Worm (Caenorhabditis elegans): Measurements from ENCODE around the gene C27H5.12.

Gene C27H5.12

DNA sequence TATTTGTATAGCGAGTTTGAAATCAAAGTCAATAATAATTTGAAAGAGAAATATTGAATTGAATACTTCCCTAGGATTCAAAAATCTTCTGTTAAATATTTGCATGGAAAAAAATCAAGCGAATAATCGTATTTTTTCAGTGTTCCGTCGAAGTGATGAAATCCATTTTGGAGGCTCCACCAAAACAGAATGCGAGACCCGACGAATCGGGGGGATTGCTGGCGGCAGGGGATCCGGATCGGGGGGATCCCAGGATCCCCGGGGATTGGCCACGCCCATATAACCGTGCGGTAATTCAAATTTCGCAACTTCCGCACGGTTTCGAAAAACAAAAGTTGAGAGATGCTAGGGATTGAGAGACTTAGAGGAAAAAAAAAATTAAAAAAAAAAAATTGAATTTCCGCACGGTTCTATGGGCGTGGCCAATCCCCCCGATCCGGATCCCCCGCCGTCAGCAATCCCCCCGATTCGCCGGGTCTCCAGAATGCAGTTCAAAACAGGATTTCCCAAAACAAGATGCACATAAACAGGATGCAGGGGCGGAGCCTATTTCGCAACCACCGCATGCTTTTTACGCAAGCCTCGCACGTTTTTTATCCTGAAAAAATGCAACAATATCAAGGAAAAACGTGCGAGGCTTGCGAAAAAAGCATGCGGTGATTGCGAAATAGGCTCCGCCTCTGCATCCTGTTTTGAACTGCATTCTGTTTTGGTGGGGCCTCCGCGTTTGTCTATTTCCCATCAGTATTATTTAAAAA is 38.6 kb downstream of the C27H5.12 start, which contains the start of gene F10E7.11 (continued):
- TF ChIP-seq lir-3 (tag; optimal IDR thresholded peaks at IDR 0.05), result no peak
- TF ChIP-seq ceh-20 (GFP tag; IDR thresholded peaks at IDR 0.05), result no peak
- peak in 1 of 2 experiments; percentile 57 for TF ChIP-seq lsy-2 (tag; optimal IDR thresholded peaks at IDR 0.05)
- peak; percentile 77 for TF ChIP-seq F37D6.2 (tag; optimal IDR thresholded peaks at IDR 0.05)
- TF ChIP-seq ces-1 (GFP tag; optimal IDR thresholded peaks at IDR 0.05), result no peak
- no peak for TF ChIP-seq nhr-111 (GFP tag; optimal IDR thresholded peaks at IDR 0.05)
- TF ChIP-seq unc-62 (GFP tag; optimal IDR thresholded peaks at IDR 0.05 in 1 of 2), result no peak
- no peak for TF ChIP-seq unc-62 (tag; optimal IDR thresholded peaks at IDR 0.05)
- no peak for TF ChIP-seq nhr-28 (tag; optimal IDR thresholded peaks at IDR 0.05)
- TF ChIP-seq zip-11 (GFP tag; IDR thresholded peaks at IDR 0.05), result no peak
- TF ChIP-seq hmg-1.1 (GFP tag; IDR thresholded peaks at IDR 0.05), result peak; percentile 76
- TF ChIP-seq spr-1 (tag; optimal IDR thresholded peaks at IDR 0.05), result no peak
- no peak for TF ChIP-seq mep-1 (tag; optimal IDR thresholded peaks at IDR 0.05)
- TF ChIP-seq hif-1 (tag; optimal IDR thresholded peaks at IDR 0.05), result no peak
- no peak for TF ChIP-seq daf-19 (GFP tag; conservative IDR thresholded peaks at IDR 0.05)
- no peak for TF ChIP-seq F10B5.3 (tag; optimal IDR thresholded peaks at IDR 0.05)
- TF ChIP-seq madf-5 (GFP tag; IDR thresholded peaks at IDR 0.05), result no peak
- no peak for TF ChIP-seq ceh-32 (tag; optimal IDR thresholded peaks at IDR 0.05; ENCODE audit: poor library complexity)
- 0 out of 2 replicates have a peak, but pooled peaks have one; percentile 23 for TF ChIP-seq dmd-8 (GFP tag; IDR thresholded peaks at IDR 0.05)

DNA sequence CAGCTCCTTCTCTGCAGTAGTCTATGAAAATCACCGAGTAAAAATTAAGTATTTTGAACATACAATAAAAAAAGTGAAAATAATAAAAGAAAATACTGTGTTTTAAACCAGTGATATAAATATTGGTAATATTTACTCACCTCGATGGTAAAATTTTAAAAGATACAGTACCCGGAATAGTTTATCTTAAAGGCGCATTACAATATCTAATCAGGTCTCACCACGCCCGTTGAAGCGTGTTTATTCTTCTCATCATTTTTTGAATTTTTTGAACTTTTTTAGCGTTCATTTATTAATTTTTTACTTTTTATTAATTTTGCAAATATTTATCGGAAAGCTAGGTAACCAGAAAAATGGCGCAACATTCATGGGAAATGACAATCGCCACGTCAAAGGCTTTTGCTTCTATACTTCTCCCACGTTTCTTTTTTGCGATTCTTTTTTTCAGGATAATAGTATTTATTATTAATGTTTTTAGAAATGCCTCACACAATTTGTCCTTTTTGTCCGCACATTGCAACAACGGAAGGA is 39.6 kb downstream of the C27H5.12 start, which contains the start of gene F10E7.2:
F10E7.2 (plus strand) TSS at position 481 of the 531 bp plus-strand sequence.
- no peak for TF ChIP-seq snpc-4 (tag; optimal IDR thresholded peaks at IDR 0.05)
- peak; percentile 32 for TF ChIP-seq unc-130 (GFP tag; optimal IDR thresholded peaks at IDR 0.05)

- TF ChIP-seq D1046.2 (GFP tag; IDR thresholded peaks at IDR 0.05) (no peak), aha-1 (tag) (peak; percentile 93)
Observed at ce11 chrII:7119525-7119924, 41.9 kb downstream of the C27H5.12 start.

ce11 chrII:7116350-7116749 is 45.1 kb downstream of the C27H5.12 start, which contains the start of gene spon-1:
TSS of gene spon-1 (plus strand) at chrII:7116557.
- no peak for TF ChIP-seq Y5F2A.4 (GFP tag; optimal IDR thresholded peaks at IDR 0.05)
- no peak for TF ChIP-seq ceh-32 (tag; optimal IDR thresholded peaks at IDR 0.05; ENCODE audit: poor library complexity)
- no peak for TF ChIP-seq lin-1 (GFP tag; IDR thresholded peaks at IDR 0.05)
- TF ChIP-seq ama-1 (optimal IDR thresholded peaks at IDR 0.05), result no peak
- no peak for TF ChIP-seq lin-29 (GFP tag; IDR thresholded peaks at IDR 0.05)
- TF ChIP-seq mep-1 (tag; optimal IDR thresholded peaks at IDR 0.05), result no peak
- no peak for TF ChIP-seq pqm-1 (tag; optimal IDR thresholded peaks at IDR 0.05)
- TF ChIP-seq ceh-82 (tag; optimal IDR thresholded peaks at IDR 0.05), result no peak
- no peak for TF ChIP-seq nhr-6 (tag; optimal IDR thresholded peaks at IDR 0.05)
- no peak for TF ChIP-seq fkh-10 (GFP tag; optimal IDR thresholded peaks at IDR 0.05)
- TF ChIP-seq nhr-25 (tag; optimal IDR thresholded peaks at IDR 0.05; ENCODE audit: borderline replicate concordance, insufficient read depth), result no peak
- no peak for TF ChIP-seq unc-130 (GFP tag; optimal IDR thresholded peaks at IDR 0.05)

DNA sequence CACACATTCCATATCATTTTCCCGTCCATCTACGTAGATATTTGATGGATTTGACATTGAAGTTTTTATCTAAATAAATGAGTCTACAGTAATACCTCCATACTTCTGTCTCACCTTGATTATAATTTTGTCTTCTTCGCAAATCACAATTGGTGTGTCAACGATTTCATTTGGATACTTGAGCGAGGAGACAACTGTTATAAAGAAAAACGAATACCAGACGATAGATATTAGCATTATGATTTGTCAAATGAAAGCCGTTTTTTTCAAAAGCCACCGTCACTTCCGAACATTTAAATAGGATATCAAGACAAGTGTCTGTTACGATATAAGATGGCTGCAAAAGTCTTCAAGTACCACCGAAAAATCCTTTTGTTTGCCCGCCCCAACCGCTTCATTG is 45.8 kb downstream of the C27H5.12 start, which contains the start of gene cutl-5:
cutl-5 (minus strand) TSS at position 269 of the 400 bp plus-strand sequence.
- TF ChIP-seq unc-62 (GFP tag; optimal IDR thresholded peaks at IDR 0.05 in 1 of 2) (peak in 1 of 2 experiments; percentile 93), unc-62 (tag; optimal IDR thresholded peaks at IDR 0.05) (no peak), egl-27 (tag; optimal IDR thresholded peaks at IDR 0.05) (no peak), ceh-28 (tag; optimal IDR thresholded peaks at IDR 0.05) (no peak), mxl-2 (GFP tag; conservative IDR thresholded peaks at IDR 0.05) (no peak), ceh-62 (tag; optimal IDR thresholded peaks at IDR 0.05) (no peak), egl-43 (GFP tag; IDR thresholded peaks at IDR 0.05) (no peak), nhr-111 (GFP tag; optimal IDR thresholded peaks at IDR 0.05) (no peak), mdl-1 (tag; optimal IDR thresholded peaks at IDR 0.05) (no peak), ceh-20 (GFP tag; IDR thresholded peaks at IDR 0.05) (no peak)

All from whole organism, L4 larva.